Worm (Caenorhabditis elegans) whole organism, young adult: ENCODE results near the gene eng-1.

Experiments used
- Y53F4B.3 ChIP-seq: fragments of 200-800 bp; sonication (Bioruptor generic); IDR thresholded peaks from 2 replicates; pipeline ENCODE4 v1.3.6; 2022; ENCODE audit warnings: missing genetic modification reagents, missing genetic modification characterization, missing compliant biosample characterization
- dpl-1 ChIP-seq: fragments of 150-350 bp; optimal IDR thresholded peaks from 2 replicates; lab custom pipeline; 2014; ENCODE audit warnings: missing biosample characterization, missing genetic modification reagents, missing genetic modification characterization
- let-526 ChIP-seq: fragments of 200-800 bp; sonication (Bioruptor generic); IDR thresholded peaks from 2 replicates; pipeline ENCODE4 v1.3.6; 2022; ENCODE audit warnings: missing genetic modification reagents, missing genetic modification characterization, missing compliant biosample characterization
- mel-28 ChIP-seq: sonication (generic microtip); optimal IDR thresholded peaks from 2 replicates; lab custom pipeline; 2016; ENCODE audit warnings: borderline replicate concordance, mild to moderate bottlenecking, missing genetic modification characterization, missing compliant biosample characterization

ce11 chrIII:5908408-5908807 lies 40.1 kb upstream of the eng-1 start, which contains the start of gene C28H8.3:
- no peak for TF ChIP-seq mel-28 (tag; lab: Kevin White, UChicago)
- TF ChIP-seq Y53F4B.3 (GFP tag; lab: Robert Waterston, UW) = no peak
- TF ChIP-seq let-526 (GFP tag; lab: Robert Waterston, UW) = no peak
- TF ChIP-seq dpl-1 (GFP tag; lab: Kevin White, UChicago) = no peak
